Fruit fly (Drosophila melanogaster) whole organism, embryonic: Measurements from ENCODE around the gene CG7139.

Experiments
- Ada2b ChIP-seq: fragments of 200-800 bp; sonication (Bioruptor generic); IDR thresholded peaks from 2 replicates; pipeline ENCODE4 v1.3.6; 2022; ENCODE audit warnings: missing biosample characterization, missing genetic modification characterization
- Antp ChIP-seq: fragments of 200-800 bp; sonication (Bioruptor generic); optimal IDR thresholded peaks from 3 replicates; lab custom pipeline; 2016; ENCODE audit warnings: missing biosample characterization, missing genetic modification characterization
- CG10209 ChIP-seq: fragments of 200-800 bp; sonication (Bioruptor generic); optimal IDR thresholded peaks from 3 replicates; lab custom pipeline; 2017; ENCODE audit warnings: missing biosample characterization, mild to moderate bottlenecking, missing genetic modification characterization, missing genetic modification reagents
- CG11723 ChIP-seq: fragments of 200-800 bp; sonication (Bioruptor generic); optimal IDR thresholded peaks from 2 replicates; lab custom pipeline; 2017; ENCODE audit warnings: missing biosample characterization, mild to moderate bottlenecking, missing genetic modification characterization
- CG12236 ChIP-seq: fragments of 200-800 bp; sonication (Bioruptor generic); optimal IDR thresholded peaks from 2 replicates; lab custom pipeline; 2016; ENCODE audit warnings: missing biosample characterization, missing genetic modification characterization
- CG13424 ChIP-seq: fragments of 200-800 bp; sonication (Bioruptor generic); optimal IDR thresholded peaks from 2 replicates; lab custom pipeline; 2019; ENCODE audit warnings: missing biosample characterization, mild to moderate bottlenecking, missing genetic modification characterization, moderate library complexity
- CG14441 ChIP-seq: fragments of 200-800 bp; sonication (Bioruptor generic); IDR thresholded peaks from 2 replicates; pipeline ENCODE4 v1.3.6; 2022; ENCODE audit warnings: missing biosample characterization, missing genetic modification characterization
- CG15479 ChIP-seq: fragments of 200-800 bp; sonication (Bioruptor generic); optimal IDR thresholded peaks from 3 replicates; lab custom pipeline; 2019; ENCODE audit warnings: missing biosample characterization, mild to moderate bottlenecking, missing genetic modification characterization, moderate library complexity
- CG16863 ChIP-seq: fragments of 200-800 bp; sonication (Bioruptor generic); optimal IDR thresholded peaks from 3 replicates; lab custom pipeline; 2016; ENCODE audit warnings: missing biosample characterization, missing genetic modification characterization
- CG17802 ChIP-seq: fragments of 200-800 bp; sonication (Bioruptor generic); optimal IDR thresholded peaks from 2 replicates; lab custom pipeline; 2018; ENCODE audit warnings: missing biosample characterization, mild to moderate bottlenecking, missing genetic modification characterization, moderate library complexity
- CG17912 ChIP-seq: fragments of 200-800 bp; sonication (Bioruptor generic); optimal IDR thresholded peaks from 2 replicates; lab custom pipeline; 2018; ENCODE audit warnings: missing biosample characterization, mild to moderate bottlenecking, missing genetic modification characterization
- CG1792 ChIP-seq: fragments of 200-800 bp; sonication (Bioruptor generic); optimal IDR thresholded peaks from 2 replicates; lab custom pipeline; 2016; ENCODE audit warnings: missing biosample characterization, missing genetic modification characterization
- CG18476 ChIP-seq: fragments of 200-800 bp; sonication (Bioruptor generic); optimal IDR thresholded peaks from 2 replicates; lab custom pipeline; 2016; ENCODE audit warnings: missing biosample characterization, mild to moderate bottlenecking, missing genetic modification characterization
- CG31441 ChIP-seq: fragments of 200-800 bp; sonication (Bioruptor generic); IDR thresholded peaks from 2 replicates; pipeline ENCODE4 v1.3.6; 2022; ENCODE audit warnings: missing biosample characterization, missing genetic modification characterization
- CG6813 ChIP-seq: fragments of 200-800 bp; sonication (Bioruptor generic); optimal IDR thresholded peaks from 2 replicates; lab custom pipeline; 2017; ENCODE audit warnings: missing biosample characterization, missing genetic modification characterization, mild to moderate bottlenecking, moderate library complexity, missing genetic modification reagents
- CG7987 ChIP-seq: fragments of 200-800 bp; sonication (Bioruptor generic); optimal IDR thresholded peaks from 2 replicates; lab custom pipeline; 2018; ENCODE audit warnings: missing biosample characterization, mild to moderate bottlenecking, missing genetic modification characterization, moderate library complexity
- CG8924 ChIP-seq: fragments of 200-800 bp; optimal IDR thresholded peaks from 3 replicates; lab custom pipeline; 2019; ENCODE audit warnings: missing biosample characterization, mild to moderate bottlenecking, missing genetic modification characterization, moderate library complexity
- E2f1 ChIP-seq: fragments of 200-800 bp; sonication (Bioruptor generic); IDR thresholded peaks from 2 replicates; pipeline ENCODE4 v1.3.6; 2022; ENCODE audit warnings: missing biosample characterization, missing genetic modification characterization
- H2.0 ChIP-seq: fragments of 200-800 bp; sonication (Bioruptor generic); IDR thresholded peaks from 2 replicates; pipeline ENCODE4 v1.3.6; 2022; ENCODE audit warnings: missing biosample characterization, missing genetic modification characterization
- HLH4C ChIP-seq: fragments of 200-800 bp; sonication (Bioruptor generic); IDR thresholded peaks from 3 replicates; pipeline ENCODE4 v1.3.6; 2022; ENCODE audit warnings: missing biosample characterization, missing genetic modification characterization; ENCODE audit not compliant: partially characterized antibody
- Mad ChIP-seq: fragments of 200-800 bp; sonication (Bioruptor generic); optimal IDR thresholded peaks from 2 replicates; lab custom pipeline; 2016; ENCODE audit warnings: missing biosample characterization, missing genetic modification characterization
- NC2β ChIP-seq: fragments of 200-800 bp; sonication (Bioruptor generic); optimal IDR thresholded peaks from 2 replicates; lab custom pipeline; 2016; ENCODE audit warnings: missing biosample characterization, missing genetic modification characterization
- Neu2 ChIP-seq: fragments of 200-800 bp; sonication (Bioruptor generic); optimal IDR thresholded peaks from 3 replicates; lab custom pipeline; 2016; ENCODE audit warnings: missing biosample characterization, missing genetic modification characterization, borderline replicate concordance
- Side ChIP-seq: fragments of 200-800 bp; sonication (Bioruptor generic); optimal IDR thresholded peaks from 2 replicates; lab custom pipeline; 2016; ENCODE audit warnings: missing biosample characterization, missing genetic modification characterization
- ap ChIP-seq: fragments of 200-800 bp; sonication (Bioruptor generic); IDR thresholded peaks from 2 replicates; pipeline ENCODE4 v1.3.6; 2022; ENCODE audit warnings: missing biosample characterization, missing genetic modification characterization
- bigmax ChIP-seq: fragments of 200-800 bp; sonication (Bioruptor generic); optimal IDR thresholded peaks from 2 replicates; lab custom pipeline; 2018; ENCODE audit warnings: missing biosample characterization, mild to moderate bottlenecking, missing genetic modification characterization
- bsh ChIP-seq, 2 experiments: fragments of 200-800 bp; sonication (Bioruptor generic); optimal IDR thresholded peaks; 2 replicates each; lab custom pipeline; 2017 to 2018; ENCODE audit warnings: mild to moderate bottlenecking in 2 of 2, missing biosample characterization in 2 of 2, missing genetic modification characterization in 2 of 2, moderate library complexity in 1 of 2
- crc ChIP-seq: fragments of 200-800 bp; sonication (Bioruptor generic); optimal IDR thresholded peaks from 2 replicates; lab custom pipeline; 2016; ENCODE audit warnings: missing biosample characterization, missing genetic modification characterization
- danr ChIP-seq: fragments of 200-800 bp; sonication (Bioruptor generic); IDR thresholded peaks from 2 replicates; pipeline ENCODE4 v1.3.6; 2022; ENCODE audit warnings: missing biosample characterization, missing genetic modification characterization
- dm ChIP-seq: fragments of 200-800 bp; sonication (Bioruptor generic); optimal IDR thresholded peaks from 3 replicates; lab custom pipeline; 2016; ENCODE audit warnings: missing biosample characterization, missing genetic modification characterization
- ftz-f1 ChIP-seq: fragments of 200-800 bp; sonication (Bioruptor generic); optimal IDR thresholded peaks from 2 replicates; lab custom pipeline; 2016; ENCODE audit warnings: missing biosample characterization, missing genetic modification characterization
- insv ChIP-seq, 2 experiments: fragments of 200-800 bp; sonication (Bioruptor generic); optimal IDR thresholded peaks; 3 replicates each; lab custom pipeline; 2016 to 2018; ENCODE audit warnings: missing biosample characterization in 2 of 2, missing genetic modification characterization in 2 of 2
- inv ChIP-seq: fragments of 200-800 bp; sonication (Bioruptor generic); IDR thresholded peaks from 2 replicates; pipeline ENCODE4 v1.3.6; 2022; ENCODE audit warnings: missing biosample characterization, missing genetic modification characterization; ENCODE audit not compliant: partially characterized antibody
- lov ChIP-seq, 2 experiments: fragments of 200-800 bp in 1 of 2; fragments of >200 bp in 1 of 2; sonication (Bioruptor generic) in 1 of 2; IDR thresholded peaks in 1 of 2; optimal IDR thresholded peaks in 1 of 2; 2 replicates in 1 of 2; 3 replicates in 1 of 2; pipeline versions ENCODE4 v1.3.6 to Lab custom; 2017 to 2022; ENCODE audit warnings: missing biosample characterization in 1 of 2, missing genetic modification characterization in 1 of 2
- luna ChIP-seq: fragments of 200-800 bp; sonication (Bioruptor generic); optimal IDR thresholded peaks from 2 replicates; lab custom pipeline; 2016; ENCODE audit warnings: missing biosample characterization, missing genetic modification characterization
- mirr ChIP-seq: fragments of 200-800 bp; sonication (Bioruptor generic); optimal IDR thresholded peaks from 3 replicates; lab custom pipeline; 2018; ENCODE audit warnings: missing biosample characterization, mild to moderate bottlenecking, missing genetic modification characterization
- nau ChIP-seq: fragments of 200-800 bp; sonication (Bioruptor generic); optimal IDR thresholded peaks from 3 replicates; lab custom pipeline; 2017; ENCODE audit warnings: missing biosample characterization, mild to moderate bottlenecking, missing genetic modification characterization, missing genetic modification reagents
- nerfin-1 ChIP-seq: fragments of 200-800 bp; sonication (Bioruptor generic); optimal IDR thresholded peaks from 3 replicates; lab custom pipeline; 2019; ENCODE audit warnings: missing biosample characterization, mild to moderate bottlenecking, missing genetic modification characterization, moderate library complexity
- nom ChIP-seq: fragments of 200-800 bp; sonication (Bioruptor generic); optimal IDR thresholded peaks from 2 replicates; lab custom pipeline; 2017; ENCODE audit warnings: missing biosample characterization, missing genetic modification characterization, mild to moderate bottlenecking, moderate library complexity, missing genetic modification reagents
- pfk ChIP-seq: fragments of 200-800 bp; sonication (Bioruptor generic); optimal IDR thresholded peaks from 2 replicates; lab custom pipeline; 2018; ENCODE audit warnings: missing biosample characterization, mild to moderate bottlenecking, missing genetic modification characterization, moderate library complexity
- prd ChIP-seq, 3 experiments: fragments of >200 bp in 2 of 3; fragments of 200-800 bp in 1 of 3; sonication (Bioruptor generic) in 1 of 3; optimal IDR thresholded peaks in 2 of 3; IDR thresholded peaks in 1 of 3; 2 replicates in 2 of 3; 3 replicates in 1 of 3; pipeline versions ENCODE4 v1.3.6 to Lab custom; 2017 to 2022; ENCODE audit warnings: missing biosample characterization in 1 of 3, missing genetic modification characterization in 1 of 3
- psq ChIP-seq: fragments of 200-800 bp; sonication (Bioruptor generic); optimal IDR thresholded peaks from 2 replicates; lab custom pipeline; 2017; ENCODE audit warnings: missing biosample characterization, missing genetic modification characterization
- ranshi ChIP-seq: fragments of 200-800 bp; sonication (Bioruptor generic); IDR thresholded peaks from 2 replicates; pipeline ENCODE4 v1.3.6; 2022; ENCODE audit warnings: missing biosample characterization, missing genetic modification characterization
- run ChIP-seq: fragments of 200-800 bp; sonication (Bioruptor generic); optimal IDR thresholded peaks from 3 replicates; lab custom pipeline; 2018; ENCODE audit warnings: missing biosample characterization, mild to moderate bottlenecking, missing genetic modification characterization
- sc ChIP-seq, 3 experiments: fragments of >200 bp in 2 of 3; fragments of 200-800 bp in 1 of 3; sonication (Bioruptor generic) in 1 of 3; optimal IDR thresholded peaks; 2 replicates in 2 of 3; 3 replicates in 1 of 3; lab custom pipeline; 2017; ENCODE audit warnings: mild to moderate bottlenecking in 1 of 3, missing biosample characterization in 1 of 3, missing genetic modification characterization in 1 of 3, missing genetic modification reagents in 1 of 3
- schlank ChIP-seq: fragments of 200-800 bp; sonication (Bioruptor generic); optimal IDR thresholded peaks from 2 replicates; lab custom pipeline; 2018; ENCODE audit warnings: missing biosample characterization, mild to moderate bottlenecking, missing genetic modification characterization
- seq ChIP-seq: fragments of 200-800 bp; sonication (Bioruptor generic); IDR thresholded peaks from 2 replicates; pipeline ENCODE4 v1.3.6; 2022; ENCODE audit warnings: missing biosample characterization, missing genetic modification characterization
- usp ChIP-seq: fragments of >200 bp; optimal IDR thresholded peaks from 2 replicates; lab custom pipeline; 2017; ENCODE audit warnings: missing biosample characterization, missing genetic modification characterization

The CG7139 gene

dm6 chr3L:22078063-22078462, 6.4 kb upstream of the CG7139 start (continued):
- TF ChIP-seq mirr (GFP tag; lab: Kevin White, UChicago) (no peak), luna (GFP tag; lab: Kevin White, UChicago) (no peak), CG10209 (GFP tag; lab: Kevin White, UChicago) (peak; percentile 60), CG15479 (GFP tag; lab: Kevin White, UChicago) (no peak), seq (GFP tag; lab: Robert Waterston, UW) (0 out of 2 replicates have a peak, but pooled peaks have one; percentile 19), CG31441 (GFP tag; lab: Robert Waterston, UW) (peak; percentile 51; the same call in 1 of the 2 replicates), usp (no peak), HLH4C (peak; percentile 51; the same call in 1 of the 3 replicates), CG8924 (tag; lab: Kevin White, UChicago) (peak; percentile 66), ftz-f1 (no peak), nom (GFP tag; lab: Kevin White, UChicago) (no peak), Antp (GFP tag; lab: Kevin White, UChicago) (peak; percentile 43), CG11723 (GFP tag; lab: Kevin White, UChicago) (peak; percentile 41), inv (GFP tag; lab: Robert Waterston, UW) (peak; percentile 74), dm (peak; percentile 51), danr (GFP tag; lab: Robert Waterston, UW) (no peak), NC2β (peak; percentile 43), CG13424 (tag; lab: Kevin White, UChicago) (peak; percentile 57), ap (GFP tag; lab: Robert Waterston, UW) (0 out of 2 replicates have a peak, but pooled peaks have one; percentile 38), CG14441 (GFP tag; lab: Robert Waterston, UW) (0 out of 2 replicates have a peak, but pooled peaks have one; percentile 24), CG17912 (GFP tag; lab: Kevin White, UChicago) (no peak), run (tag; lab: Kevin White, UChicago) (no peak), CG12236 (no peak), nau (GFP tag; lab: Kevin White, UChicago) (no peak), Mad (peak; percentile 24), CG6813 (GFP tag; lab: Kevin White, UChicago) (peak; percentile 42), nerfin-1 (tag; lab: Kevin White, UChicago) (peak; percentile 14), psq (GFP tag; lab: Kevin White, UChicago) (no peak), CG16863 (GFP tag; lab: Kevin White, UChicago) (peak; percentile 35), crc (GFP tag; lab: Kevin White, UChicago) (peak; percentile 14), CG17802 (tag; lab: Kevin White, UChicago) (no peak), CG1792 (GFP tag; lab: Kevin White, UChicago) (no peak), schlank (tag; lab: Kevin White, UChicago) (no peak), prd (optimal IDR thresholded peaks at IDR 0.05; lab: Kevin White, UChicago) (no peak), prd (GFP tag; IDR thresholded peaks at IDR 0.05; lab: Robert Waterston, UW) (peak; percentile 74; the same call in 2 of the 3 replicates), E2f1 (GFP tag; lab: Robert Waterston, UW) (no peak), bsh (GFP tag; optimal IDR thresholded peaks at IDR 0.05; lab: Kevin White, UChicago) (peak; percentile 7 to 67), H2.0 (no peak), pfk (GFP tag; lab: Kevin White, UChicago) (no peak), CG7987 (GFP tag; lab: Kevin White, UChicago) (no peak), lov (optimal IDR thresholded peaks at IDR 0.05; lab: Kevin White, UChicago) (no peak), lov (GFP tag; IDR thresholded peaks at IDR 0.05; lab: Robert Waterston, UW) (no peak; the same call in 1 of the 3 replicates), Ada2b (GFP tag; lab: Robert Waterston, UW) (peak; percentile 69), insv (GFP tag; optimal IDR thresholded peaks at IDR 0.05; lab: Kevin White, UChicago) (no peak), ranshi (GFP tag; lab: Robert Waterston, UW) (peak; percentile 51; the same call in 1 of the 2 replicates), bigmax (GFP tag; lab: Kevin White, UChicago) (no peak), CG18476 (GFP tag; lab: Kevin White, UChicago) (peak; percentile 26), Neu2 (no peak), sc (optimal IDR thresholded peaks at IDR 0.05; lab: Kevin White, UChicago) (no peak), sc (GFP tag; optimal IDR thresholded peaks at IDR 0.05; lab: Kevin White, UChicago) (no peak), Side (GFP tag; lab: Kevin White, UChicago) (peak; percentile 67)
